Fruit fly (Drosophila melanogaster) Kc167 (cell line): ENCODE measurements around the gene Targ1.

Experiments
- Myc ChIP-seq: fragments of >200 bp; optimal IDR thresholded peaks from 2 replicates; lab custom pipeline; 2017; ENCODE audit warnings: missing external identifiers
- insv ChIP-seq: fragments of >200 bp; optimal IDR thresholded peaks from 3 replicates; lab custom pipeline; 2018; ENCODE audit warnings: missing external identifiers
- psq ChIP-seq: fragments of >200 bp; optimal IDR thresholded peaks from 2 replicates; lab custom pipeline; 2017; ENCODE audit warnings: missing external identifiers

dm6 chr3L:21251381-21251780 lies 48.7 kb upstream of the Targ1 start:
- TF ChIP-seq Myc (lab: Kevin White, UChicago) (no peak), psq (no peak), insv (lab: Kevin White, UChicago) (no peak)
